Fruit fly (Drosophila melanogaster) whole organism, embryonic: Measurements from ENCODE around the gene Nup160.
A peak's percentile ranks its signal among the peaks of the same experiment; 100 is the strongest.

ENCODE experiments used
- Abd-B ChIP-seq: fragments of 200-800 bp; sonication (Bioruptor generic); optimal IDR thresholded peaks from 2 replicates; lab custom pipeline; 2018; ENCODE audit warnings: missing biosample characterization, mild to moderate bottlenecking, missing genetic modification characterization, moderate library complexity
- B-H1 ChIP-seq: fragments of 200-800 bp; sonication (Bioruptor generic); IDR thresholded peaks from 3 replicates; pipeline ENCODE4 v1.3.6; 2022; ENCODE audit warnings: missing biosample characterization, missing genetic modification characterization
- CG11093 ChIP-seq: fragments of 200-800 bp; sonication (Bioruptor generic); IDR thresholded peaks from 3 replicates; pipeline ENCODE4 v1.3.6; 2022; ENCODE audit warnings: missing biosample characterization, missing genetic modification characterization
- CG12659 ChIP-seq: fragments of 200-800 bp; sonication (Bioruptor generic); optimal IDR thresholded peaks from 3 replicates; lab custom pipeline; 2017; ENCODE audit warnings: mild to moderate bottlenecking, missing biosample characterization, missing genetic modification reagents, missing genetic modification characterization
- CG13424 ChIP-seq: fragments of 200-800 bp; sonication (Bioruptor generic); optimal IDR thresholded peaks from 2 replicates; lab custom pipeline; 2019; ENCODE audit warnings: missing biosample characterization, mild to moderate bottlenecking, missing genetic modification characterization, moderate library complexity
- CG13894 ChIP-seq: fragments of 200-800 bp; sonication (Bioruptor generic); optimal IDR thresholded peaks from 3 replicates; lab custom pipeline; 2018; ENCODE audit warnings: missing biosample characterization, mild to moderate bottlenecking, missing genetic modification characterization, moderate library complexity
- CG15269 ChIP-seq: fragments of 200-800 bp; sonication (Bioruptor generic); optimal IDR thresholded peaks from 2 replicates; lab custom pipeline; 2018; ENCODE audit warnings: missing biosample characterization, mild to moderate bottlenecking, missing genetic modification characterization, moderate library complexity
- CG17359 ChIP-seq: fragments of 200-800 bp; sonication (Bioruptor generic); optimal IDR thresholded peaks from 3 replicates; lab custom pipeline; 2018; ENCODE audit warnings: missing biosample characterization, mild to moderate bottlenecking, missing genetic modification characterization, moderate library complexity
- CG18262 ChIP-seq: fragments of 200-800 bp; optimal IDR thresholded peaks from 3 replicates; lab custom pipeline; 2019; ENCODE audit warnings: missing biosample characterization, mild to moderate bottlenecking, missing genetic modification characterization, moderate library complexity
- CG32532 ChIP-seq: fragments of 200-800 bp; sonication (Bioruptor generic); IDR thresholded peaks from 2 replicates; pipeline ENCODE4 v1.3.6; 2022; ENCODE audit warnings: missing biosample characterization, missing genetic modification characterization
- CG3726 ChIP-seq: fragments of 200-800 bp; sonication (Bioruptor generic); IDR thresholded peaks from 3 replicates; pipeline ENCODE4, ENCODE4 v1.3.6; 2022; ENCODE audit warnings: missing biosample characterization, missing genetic modification characterization
- CG4360 ChIP-seq: fragments of 200-800 bp; sonication (Bioruptor generic); IDR thresholded peaks from 2 replicates; pipeline ENCODE4 v1.3.6; 2022; ENCODE audit warnings: missing biosample characterization, missing genetic modification characterization
- CG4424 ChIP-seq: fragments of 200-800 bp; sonication (Bioruptor generic); optimal IDR thresholded peaks from 3 replicates; lab custom pipeline; 2016; ENCODE audit warnings: missing biosample characterization, missing genetic modification characterization
- CG6254 ChIP-seq: fragments of 200-800 bp; sonication (Bioruptor generic); optimal IDR thresholded peaks from 3 replicates; lab custom pipeline; 2017; ENCODE audit warnings: mild to moderate bottlenecking, missing biosample characterization, missing genetic modification reagents, missing genetic modification characterization
- CG6854 ChIP-seq: fragments of 200-800 bp; sonication (Bioruptor generic); optimal IDR thresholded peaks from 3 replicates; lab custom pipeline; 2017; ENCODE audit warnings: missing biosample characterization, mild to moderate bottlenecking, missing genetic modification characterization
- CG7928 ChIP-seq: fragments of 200-800 bp; sonication (Bioruptor generic); optimal IDR thresholded peaks from 2 replicates; lab custom pipeline; 2017; ENCODE audit warnings: missing biosample characterization, mild to moderate bottlenecking, missing genetic modification characterization
- CG8290 ChIP-seq, 3 experiments: fragments of 200-800 bp; sonication (Bioruptor generic); optimal IDR thresholded peaks; 2 replicates each; lab custom pipeline; 2016 to 2019; ENCODE audit warnings: missing biosample characterization in 3 of 3, missing genetic modification characterization in 3 of 3, mild to moderate bottlenecking in 2 of 3, moderate library complexity in 1 of 3
- Dref ChIP-seq: fragments of 200-800 bp; sonication (Bioruptor generic); IDR thresholded peaks from 2 replicates; pipeline ENCODE4 v1.3.6; 2022; ENCODE audit warnings: missing biosample characterization, missing genetic modification characterization
- H2.0 ChIP-seq: fragments of 200-800 bp; sonication (Bioruptor generic); IDR thresholded peaks from 2 replicates; pipeline ENCODE4 v1.3.6; 2022; ENCODE audit warnings: missing biosample characterization, missing genetic modification characterization
- Mrtf ChIP-seq: fragments of 200-800 bp; sonication (Bioruptor generic); IDR thresholded peaks from 3 replicates; pipeline ENCODE4 v1.3.6; 2022; ENCODE audit warnings: missing biosample characterization, missing genetic modification characterization
- NfI ChIP-seq: fragments of 200-800 bp; sonication (Bioruptor generic); optimal IDR thresholded peaks from 3 replicates; lab custom pipeline; 2018; ENCODE audit warnings: missing biosample characterization, mild to moderate bottlenecking, missing genetic modification characterization, moderate library complexity
- Optix ChIP-seq: fragments of 200-800 bp; sonication (Bioruptor generic); IDR thresholded peaks from 3 replicates; pipeline ENCODE4 v1.3.6; 2022; ENCODE audit warnings: missing biosample characterization, missing genetic modification characterization
- Sox102F ChIP-seq: fragments of 200-800 bp; sonication (Bioruptor generic); optimal IDR thresholded peaks from 2 replicates; lab custom pipeline; 2018; ENCODE audit warnings: missing biosample characterization, mild to moderate bottlenecking, missing genetic modification characterization, moderate library complexity
- Sry-β ChIP-seq: fragments of 200-800 bp; sonication (Bioruptor generic); optimal IDR thresholded peaks from 2 replicates; lab custom pipeline; 2018; ENCODE audit warnings: missing biosample characterization, mild to moderate bottlenecking, missing genetic modification characterization, moderate library complexity
- az2 ChIP-seq: fragments of 200-800 bp; sonication (Bioruptor generic); optimal IDR thresholded peaks from 3 replicates; lab custom pipeline; 2016; ENCODE audit warnings: missing biosample characterization, missing genetic modification characterization
- bbx ChIP-seq: fragments of 200-800 bp; sonication (Bioruptor generic); IDR thresholded peaks from 2 replicates; pipeline ENCODE4 v1.3.6; 2022; ENCODE audit warnings: missing biosample characterization, missing genetic modification characterization; ENCODE audit not compliant: partially characterized antibody
- bsh ChIP-seq, 2 experiments: fragments of 200-800 bp; sonication (Bioruptor generic); optimal IDR thresholded peaks; 2 replicates each; lab custom pipeline; 2017 to 2018; ENCODE audit warnings: mild to moderate bottlenecking in 2 of 2, missing biosample characterization in 2 of 2, missing genetic modification characterization in 2 of 2, moderate library complexity in 1 of 2
- cas ChIP-seq: fragments of 200-800 bp; sonication (Bioruptor generic); IDR thresholded peaks from 2 replicates; pipeline ENCODE4 v1.3.6; 2022; ENCODE audit warnings: missing biosample characterization, missing genetic modification characterization
- chn ChIP-seq: fragments of 200-800 bp; sonication (Bioruptor generic); optimal IDR thresholded peaks from 2 replicates; lab custom pipeline; 2016; ENCODE audit warnings: missing biosample characterization, missing genetic modification characterization
- crp ChIP-seq, 2 experiments: fragments of 200-800 bp; sonication (Bioruptor generic); optimal IDR thresholded peaks; 2 replicates in 1 of 2; 3 replicates in 1 of 2; lab custom pipeline; 2017; ENCODE audit warnings: missing biosample characterization in 2 of 2, missing genetic modification characterization in 2 of 2, mild to moderate bottlenecking in 1 of 2, moderate library complexity in 1 of 2
- dmrt99B ChIP-seq: fragments of 200-800 bp; sonication (Bioruptor generic); optimal IDR thresholded peaks from 2 replicates; lab custom pipeline; 2018; ENCODE audit warnings: missing biosample characterization, mild to moderate bottlenecking, missing genetic modification characterization, moderate library complexity
- en ChIP-seq: fragments of 200-800 bp; sonication (Bioruptor generic); optimal IDR thresholded peaks from 2 replicates; lab custom pipeline; 2016; ENCODE audit warnings: missing biosample characterization, missing genetic modification characterization
- eyg ChIP-seq: fragments of 200-800 bp; sonication (Bioruptor generic); optimal IDR thresholded peaks from 3 replicates; lab custom pipeline; 2016; ENCODE audit warnings: missing biosample characterization, missing genetic modification characterization
- fd3F ChIP-seq: fragments of 200-800 bp; sonication (Bioruptor generic); optimal IDR thresholded peaks from 2 replicates; lab custom pipeline; 2018; ENCODE audit warnings: missing biosample characterization, mild to moderate bottlenecking, missing genetic modification characterization, moderate library complexity
- fru ChIP-seq: fragments of >200 bp; optimal IDR thresholded peaks from 2 replicates; lab custom pipeline; 2017
- ftz-f1 ChIP-seq: fragments of 200-800 bp; sonication (Bioruptor generic); optimal IDR thresholded peaks from 2 replicates; lab custom pipeline; 2016; ENCODE audit warnings: missing biosample characterization, missing genetic modification characterization
- ken ChIP-seq: fragments of 200-800 bp; sonication (Bioruptor generic); IDR thresholded peaks from 3 replicates; pipeline ENCODE4 v1.3.6; 2022; ENCODE audit warnings: missing biosample characterization, missing genetic modification characterization
- lov ChIP-seq, 2 experiments: fragments of 200-800 bp in 1 of 2; fragments of >200 bp in 1 of 2; sonication (Bioruptor generic) in 1 of 2; IDR thresholded peaks in 1 of 2; optimal IDR thresholded peaks in 1 of 2; 2 replicates in 1 of 2; 3 replicates in 1 of 2; pipeline versions ENCODE4 v1.3.6 to Lab custom; 2017 to 2022; ENCODE audit warnings: missing biosample characterization in 1 of 2, missing genetic modification characterization in 1 of 2
- nerfin-1 ChIP-seq: fragments of 200-800 bp; sonication (Bioruptor generic); optimal IDR thresholded peaks from 3 replicates; lab custom pipeline; 2019; ENCODE audit warnings: missing biosample characterization, mild to moderate bottlenecking, missing genetic modification characterization, moderate library complexity
- rib ChIP-seq: fragments of 200-800 bp; sonication (Bioruptor generic); IDR thresholded peaks from 2 replicates; pipeline ENCODE4 v1.3.6; 2022; ENCODE audit warnings: missing biosample characterization, missing genetic modification characterization
- ro ChIP-seq: fragments of 200-800 bp; sonication (Bioruptor generic); IDR thresholded peaks from 2 replicates; pipeline ENCODE4 v1.3.6; 2022; ENCODE audit warnings: missing biosample characterization, missing genetic modification characterization
- sc ChIP-seq, 3 experiments: fragments of >200 bp in 2 of 3; fragments of 200-800 bp in 1 of 3; sonication (Bioruptor generic) in 1 of 3; optimal IDR thresholded peaks; 2 replicates in 2 of 3; 3 replicates in 1 of 3; lab custom pipeline; 2017; ENCODE audit warnings: mild to moderate bottlenecking in 1 of 3, missing biosample characterization in 1 of 3, missing genetic modification characterization in 1 of 3, missing genetic modification reagents in 1 of 3
- sd ChIP-seq: fragments of 200-800 bp; sonication (Bioruptor generic); optimal IDR thresholded peaks from 3 replicates; lab custom pipeline; 2018; ENCODE audit warnings: missing biosample characterization, mild to moderate bottlenecking, missing genetic modification characterization, moderate library complexity
- slp2 ChIP-seq: fragments of 200-800 bp; sonication (Bioruptor generic); optimal IDR thresholded peaks from 2 replicates; lab custom pipeline; 2016; ENCODE audit warnings: missing biosample characterization, missing genetic modification characterization
- stc ChIP-seq: fragments of 200-800 bp; sonication (Bioruptor generic); IDR thresholded peaks from 2 replicates; pipeline ENCODE4 v1.3.6; 2022; ENCODE audit warnings: missing biosample characterization, missing genetic modification characterization
- tio ChIP-seq: fragments of 200-800 bp; sonication (Bioruptor generic); optimal IDR thresholded peaks from 2 replicates; lab custom pipeline; 2017; ENCODE audit warnings: missing biosample characterization, missing genetic modification characterization, inconsistent platforms
- wdn ChIP-seq: fragments of 200-800 bp; sonication (Bioruptor generic); IDR thresholded peaks from 2 replicates; pipeline ENCODE4 v1.3.6; 2022; ENCODE audit warnings: missing biosample characterization, missing genetic modification characterization
- wek ChIP-seq: fragments of 200-800 bp; sonication (Bioruptor generic); optimal IDR thresholded peaks from 3 replicates; lab custom pipeline; 2018; ENCODE audit warnings: missing biosample characterization, mild to moderate bottlenecking, missing genetic modification characterization, moderate library complexity
- zfh2 ChIP-seq: fragments of 200-800 bp; sonication (Bioruptor generic); optimal IDR thresholded peaks from 2 replicates; lab custom pipeline; 2016; ENCODE audit warnings: missing biosample characterization, missing genetic modification characterization

Gene Nup160

dm6 chr2L:11123499-11123898, at the start of gene Nup160, which contains the start of gene Csl4:
Gene Nup160, plus strand, starts transcription at chr2L:11123777.
Gene Csl4, minus strand, starts transcription at chr2L:11123567.
- TF ChIP-seq CG15269 (tag; lab: Kevin White, UChicago) (no peak), wek (GFP tag; lab: Kevin White, UChicago) (no peak), CG6254 (GFP tag; lab: Kevin White, UChicago) (peak; percentile 39), B-H1 (GFP tag; lab: Robert Waterston, UW) (peak; percentile 36; the same call in 1 of the 3 replicates), CG3726 (GFP tag; lab: Robert Waterston, UW) (peak; percentile 55; the same call in 1 of the 3 replicates), wdn (GFP tag; lab: Robert Waterston, UW) (peak; percentile 56; the same call in 1 of the 2 replicates), CG18262 (tag; lab: Kevin White, UChicago) (no peak), CG13424 (tag; lab: Kevin White, UChicago) (peak; percentile 77), slp2 (GFP tag; lab: Kevin White, UChicago) (peak; percentile 79), sd (tag; lab: Kevin White, UChicago) (no peak), bbx (GFP tag; lab: Robert Waterston, UW) (no peak; the same call in 1 of the 2 replicates), chn (GFP tag; lab: Kevin White, UChicago) (peak; percentile 85), Sox102F (no peak), rib (GFP tag; lab: Robert Waterston, UW) (peak; percentile 59; the same call in 1 of the 2 replicates), fd3F (peak; percentile 54), CG8290 (GFP tag; optimal IDR thresholded peaks at IDR 0.05; lab: Kevin White, UChicago) (peak; percentile 63), CG8290 (tag; optimal IDR thresholded peaks at IDR 0.05; lab: Kevin White, UChicago) (no peak), CG11093 (peak; percentile 52; the same call in 1 of the 3 replicates), bsh (GFP tag; optimal IDR thresholded peaks at IDR 0.05; lab: Kevin White, UChicago) (peak in 1 of 2 experiments; percentile 75), tio (GFP tag; lab: Kevin White, UChicago) (no peak), crp (GFP tag; optimal IDR thresholded peaks at IDR 0.05; lab: Kevin White, UChicago) (peak in 1 of 2 experiments; percentile 49), CG7928 (GFP tag; lab: Kevin White, UChicago) (peak; percentile 50), fru (lab: Kevin White, UChicago) (no peak), CG17359 (tag; lab: Kevin White, UChicago) (peak; percentile 70), Optix (GFP tag; lab: Robert Waterston, UW) (0 out of 3 replicates have a peak, but pooled peaks have one; percentile 37), lov (optimal IDR thresholded peaks at IDR 0.05; lab: Kevin White, UChicago) (no peak), lov (GFP tag; IDR thresholded peaks at IDR 0.05; lab: Robert Waterston, UW) (no peak), cas (GFP tag; lab: Robert Waterston, UW) (peak; percentile 33; the same call in 1 of the 2 replicates), ken (GFP tag; lab: Robert Waterston, UW) (peak; percentile 85), en (GFP tag; lab: Kevin White, UChicago) (peak; percentile 46), zfh2 (GFP tag; lab: Kevin White, UChicago) (peak; percentile 89), CG4360 (no peak), CG32532 (GFP tag; lab: Robert Waterston, UW) (peak; percentile 86), stc (GFP tag; lab: Robert Waterston, UW) (peak; percentile 57), Mrtf (GFP tag; lab: Robert Waterston, UW) (no peak), CG13894 (no peak), H2.0 (GFP tag; lab: Robert Waterston, UW) (peak; percentile 53; the same call in 1 of the 2 replicates), Sry-β (GFP tag; lab: Kevin White, UChicago) (peak; percentile 38), az2 (GFP tag; lab: Kevin White, UChicago) (peak; percentile 96), CG4424 (peak; percentile 77), eyg (GFP tag; lab: Kevin White, UChicago) (peak; percentile 79), NfI (GFP tag; lab: Kevin White, UChicago) (peak; percentile 65), ftz-f1 (GFP tag; lab: Kevin White, UChicago) (peak; percentile 46), CG12659 (GFP tag; lab: Kevin White, UChicago) (peak; percentile 75), Abd-B (GFP tag; lab: Kevin White, UChicago) (peak; percentile 65), Dref (GFP tag; lab: Robert Waterston, UW) (peak; percentile 29; the same call in 1 of the 2 replicates), ro (GFP tag; lab: Robert Waterston, UW) (no peak), dmrt99B (no peak), CG6854 (GFP tag; lab: Kevin White, UChicago) (no peak), sc (optimal IDR thresholded peaks at IDR 0.05; lab: Kevin White, UChicago) (no peak), sc (GFP tag; optimal IDR thresholded peaks at IDR 0.05; lab: Kevin White, UChicago) (peak; percentile 49), nerfin-1 (tag; lab: Kevin White, UChicago) (no peak)
